Fruit fly (Drosophila melanogaster) whole organism, embryonic: Measurements from ENCODE around the gene CG42486.

ENCODE experiments used
- Asciz ChIP-seq: fragments of 200-800 bp; sonication (Bioruptor generic); optimal IDR thresholded peaks from 2 replicates; lab custom pipeline; 2017; ENCODE audit warnings: missing biosample characterization, mild to moderate bottlenecking, missing genetic modification characterization, missing genetic modification reagents
- CG10959 ChIP-seq: fragments of 200-800 bp; sonication (Bioruptor generic); IDR thresholded peaks from 2 replicates; pipeline ENCODE4 v1.3.6; 2022; ENCODE audit warnings: missing biosample characterization, missing genetic modification characterization
- CG13894 ChIP-seq: fragments of 200-800 bp; sonication (Bioruptor generic); optimal IDR thresholded peaks from 3 replicates; lab custom pipeline; 2018; ENCODE audit warnings: missing biosample characterization, mild to moderate bottlenecking, missing genetic modification characterization, moderate library complexity
- CG17385 ChIP-seq: fragments of 200-800 bp; sonication (Bioruptor generic); optimal IDR thresholded peaks from 3 replicates; lab custom pipeline; 2018; ENCODE audit warnings: missing biosample characterization, mild to moderate bottlenecking, missing genetic modification characterization
- CG2678 ChIP-seq: fragments of 200-800 bp; sonication (Bioruptor generic); optimal IDR thresholded peaks from 3 replicates; lab custom pipeline; 2019; ENCODE audit warnings: missing biosample characterization, mild to moderate bottlenecking, missing genetic modification characterization, moderate library complexity
- CG30403 ChIP-seq: fragments of 200-800 bp; sonication (Bioruptor generic); optimal IDR thresholded peaks from 3 replicates; lab custom pipeline; 2016; ENCODE audit warnings: missing biosample characterization, missing genetic modification characterization
- CG32767 ChIP-seq: fragments of 200-800 bp; sonication (Bioruptor generic); IDR thresholded peaks from 2 replicates; pipeline ENCODE4 v1.3.6; 2022; ENCODE audit warnings: missing biosample characterization, missing genetic modification characterization
- CG34224 ChIP-seq: fragments of 200-800 bp; sonication (Bioruptor generic); IDR thresholded peaks from 3 replicates; pipeline ENCODE4 v1.3.6; 2022; ENCODE audit warnings: missing biosample characterization, missing genetic modification characterization; ENCODE audit not compliant: partially characterized antibody
- CG34376 ChIP-seq: fragments of 200-800 bp; sonication (Bioruptor generic); optimal IDR thresholded peaks from 2 replicates; lab custom pipeline; 2018; ENCODE audit warnings: missing biosample characterization, mild to moderate bottlenecking, missing genetic modification characterization
- CG6765 ChIP-seq: fragments of 200-800 bp; sonication (Bioruptor generic); optimal IDR thresholded peaks from 3 replicates; lab custom pipeline; 2017; ENCODE audit warnings: missing biosample characterization, mild to moderate bottlenecking, missing genetic modification characterization
- CG8290 ChIP-seq, 3 experiments: fragments of 200-800 bp; sonication (Bioruptor generic); optimal IDR thresholded peaks; 2 replicates each; lab custom pipeline; 2016 to 2019; ENCODE audit warnings: missing biosample characterization in 3 of 3, missing genetic modification characterization in 3 of 3, mild to moderate bottlenecking in 2 of 3, moderate library complexity in 1 of 3
- CG8359 ChIP-seq: fragments of 200-800 bp; sonication (Bioruptor generic); optimal IDR thresholded peaks from 2 replicates; lab custom pipeline; 2017; ENCODE audit warnings: missing biosample characterization, mild to moderate bottlenecking, missing genetic modification characterization, borderline replicate concordance
- CHES-1-like ChIP-seq: fragments of 200-800 bp; sonication (Bioruptor generic); optimal IDR thresholded peaks from 2 replicates; lab custom pipeline; 2016; ENCODE audit warnings: missing biosample characterization, missing genetic modification characterization
- CkIIα-i1 ChIP-seq: fragments of 200-800 bp; sonication (Bioruptor generic); IDR thresholded peaks from 2 replicates; pipeline ENCODE4 v1.3.6; 2022; ENCODE audit warnings: missing biosample characterization, missing genetic modification characterization
- Deaf1 ChIP-seq: fragments of 200-800 bp; optimal IDR thresholded peaks from 3 replicates; lab custom pipeline; 2019; ENCODE audit warnings: missing biosample characterization, mild to moderate bottlenecking, missing genetic modification characterization, moderate library complexity
- Drgx ChIP-seq: fragments of 200-800 bp; sonication (Bioruptor generic); IDR thresholded peaks from 2 replicates; pipeline ENCODE4 v1.3.6; 2022; ENCODE audit warnings: missing biosample characterization, missing genetic modification characterization
- Ets97D ChIP-seq: fragments of 200-800 bp; sonication (Bioruptor generic); optimal IDR thresholded peaks from 3 replicates; lab custom pipeline; 2016; ENCODE audit warnings: missing biosample characterization, missing genetic modification characterization
- MBD-R2 ChIP-seq: fragments of 200-800 bp; sonication (Bioruptor generic); IDR thresholded peaks from 2 replicates; pipeline ENCODE4 v1.3.6; 2022; ENCODE audit warnings: missing biosample characterization, missing genetic modification characterization
- Med ChIP-seq: fragments of 200-800 bp; sonication (Bioruptor generic); peaks from one replicate; lab custom pipeline; 2016; ENCODE audit warnings: missing biosample characterization, missing genetic modification characterization, mild to moderate bottlenecking, inconsistent platforms, moderate library complexity
- Meics ChIP-seq: fragments of 200-800 bp; sonication (Bioruptor generic); optimal IDR thresholded peaks from 2 replicates; lab custom pipeline; 2017; ENCODE audit warnings: missing biosample characterization, mild to moderate bottlenecking, missing genetic modification characterization
- Nf-YC ChIP-seq: fragments of 200-800 bp; optimal IDR thresholded peaks from 3 replicates; lab custom pipeline; 2019; ENCODE audit warnings: missing biosample characterization, mild to moderate bottlenecking, missing genetic modification characterization, moderate library complexity
- Ptx1 ChIP-seq: fragments of 200-800 bp; sonication (Bioruptor generic); IDR thresholded peaks from 2 replicates; pipeline ENCODE4 v1.3.6; 2022; ENCODE audit warnings: missing biosample characterization, missing genetic modification characterization
- Ravus ChIP-seq: fragments of 200-800 bp; sonication (Bioruptor generic); IDR thresholded peaks from 2 replicates; pipeline ENCODE4 v1.3.6; 2022; ENCODE audit warnings: missing biosample characterization, missing genetic modification characterization
- Sry-β ChIP-seq: fragments of 200-800 bp; sonication (Bioruptor generic); optimal IDR thresholded peaks from 2 replicates; lab custom pipeline; 2018; ENCODE audit warnings: missing biosample characterization, mild to moderate bottlenecking, missing genetic modification characterization, moderate library complexity
- Vsx1 ChIP-seq: fragments of 200-800 bp; sonication (Bioruptor generic); optimal IDR thresholded peaks from 2 replicates; lab custom pipeline; 2017; ENCODE audit warnings: missing biosample characterization, mild to moderate bottlenecking, missing genetic modification characterization, missing genetic modification reagents
- bigmax ChIP-seq: fragments of 200-800 bp; sonication (Bioruptor generic); optimal IDR thresholded peaks from 2 replicates; lab custom pipeline; 2018; ENCODE audit warnings: missing biosample characterization, mild to moderate bottlenecking, missing genetic modification characterization
- corto ChIP-seq: fragments of 200-800 bp; sonication (Bioruptor generic); optimal IDR thresholded peaks from 2 replicates; lab custom pipeline; 2016; ENCODE audit warnings: missing biosample characterization, mild to moderate bottlenecking, missing genetic modification characterization, moderate library complexity
- dati ChIP-seq: fragments of 200-800 bp; sonication (Bioruptor generic); IDR thresholded peaks from 2 replicates; pipeline ENCODE4 v1.3.6; 2022; ENCODE audit warnings: missing biosample characterization, missing genetic modification characterization
- disco-r ChIP-seq: fragments of 200-800 bp; sonication (Bioruptor generic); optimal IDR thresholded peaks from 2 replicates; lab custom pipeline; 2016; ENCODE audit warnings: missing biosample characterization, missing genetic modification characterization
- dysf ChIP-seq: fragments of 200-800 bp; sonication (Bioruptor generic); IDR thresholded peaks from 3 replicates; pipeline ENCODE4 v1.3.6; 2022; ENCODE audit warnings: missing biosample characterization, missing genetic modification characterization
- eyg ChIP-seq: fragments of 200-800 bp; sonication (Bioruptor generic); optimal IDR thresholded peaks from 3 replicates; lab custom pipeline; 2016; ENCODE audit warnings: missing biosample characterization, missing genetic modification characterization
- grn ChIP-seq: fragments of 200-800 bp; sonication (Bioruptor generic); optimal IDR thresholded peaks from 3 replicates; lab custom pipeline; 2017; ENCODE audit warnings: missing biosample characterization, missing genetic modification characterization
- hb ChIP-seq: fragments of 200-800 bp; sonication (Bioruptor generic); IDR thresholded peaks from 3 replicates; pipeline ENCODE4 v1.3.6; 2022; ENCODE audit warnings: missing biosample characterization, missing genetic modification characterization; ENCODE audit not compliant: partially characterized antibody
- hkb ChIP-seq, 2 experiments: fragments of 200-800 bp in 1 of 2; fragments of >200 bp in 1 of 2; sonication (Bioruptor generic) in 1 of 2; IDR thresholded peaks in 1 of 2; optimal IDR thresholded peaks in 1 of 2; 2 replicates each; pipeline versions ENCODE4 v1.3.6 to Lab custom; 2017 to 2022; ENCODE audit warnings: missing biosample characterization in 1 of 2, missing genetic modification characterization in 1 of 2
- ind ChIP-seq: fragments of 200-800 bp; sonication (Bioruptor generic); optimal IDR thresholded peaks from 3 replicates; lab custom pipeline; 2016; ENCODE audit warnings: missing biosample characterization, missing genetic modification characterization
- jigr1 ChIP-seq: fragments of 200-800 bp; sonication (Bioruptor generic); IDR thresholded peaks from 3 replicates; pipeline ENCODE4 v1.3.6; 2022; ENCODE audit warnings: missing biosample characterization, missing genetic modification characterization
- jumu ChIP-seq: fragments of 200-800 bp; sonication (Bioruptor generic); optimal IDR thresholded peaks from 3 replicates; lab custom pipeline; 2016; ENCODE audit warnings: missing biosample characterization, missing genetic modification characterization
- lab ChIP-seq: fragments of 200-800 bp; sonication (Bioruptor generic); optimal IDR thresholded peaks from 3 replicates; lab custom pipeline; 2017; ENCODE audit warnings: missing biosample characterization, missing genetic modification characterization, mild to moderate bottlenecking, moderate library complexity, missing genetic modification reagents
- mirr ChIP-seq: fragments of 200-800 bp; sonication (Bioruptor generic); optimal IDR thresholded peaks from 3 replicates; lab custom pipeline; 2018; ENCODE audit warnings: missing biosample characterization, mild to moderate bottlenecking, missing genetic modification characterization
- pfk ChIP-seq: fragments of 200-800 bp; sonication (Bioruptor generic); optimal IDR thresholded peaks from 2 replicates; lab custom pipeline; 2018; ENCODE audit warnings: missing biosample characterization, mild to moderate bottlenecking, missing genetic modification characterization, moderate library complexity
- pum ChIP-seq: fragments of 200-800 bp; sonication (Bioruptor generic); optimal IDR thresholded peaks from 2 replicates; lab custom pipeline; 2016; ENCODE audit warnings: missing biosample characterization, missing genetic modification characterization
- salm ChIP-seq: fragments of 200-800 bp; sonication (Bioruptor generic); optimal IDR thresholded peaks from 2 replicates; lab custom pipeline; 2018; ENCODE audit warnings: missing biosample characterization, mild to moderate bottlenecking, missing genetic modification characterization
- schlank ChIP-seq: fragments of 200-800 bp; sonication (Bioruptor generic); optimal IDR thresholded peaks from 2 replicates; lab custom pipeline; 2018; ENCODE audit warnings: missing biosample characterization, mild to moderate bottlenecking, missing genetic modification characterization
- sens-2 ChIP-seq: fragments of 200-800 bp; sonication (Bioruptor generic); IDR thresholded peaks from 2 replicates; pipeline ENCODE4 v1.3.6; 2022; ENCODE audit warnings: missing biosample characterization, missing genetic modification characterization
- stc ChIP-seq: fragments of 200-800 bp; sonication (Bioruptor generic); IDR thresholded peaks from 2 replicates; pipeline ENCODE4 v1.3.6; 2022; ENCODE audit warnings: missing biosample characterization, missing genetic modification characterization
- toy ChIP-seq: fragments of 200-800 bp; sonication (Bioruptor generic); IDR thresholded peaks from 2 replicates; pipeline ENCODE4 v1.3.6; 2022; ENCODE audit warnings: missing biosample characterization, missing genetic modification characterization
- wdn ChIP-seq: fragments of 200-800 bp; sonication (Bioruptor generic); IDR thresholded peaks from 2 replicates; pipeline ENCODE4 v1.3.6; 2022; ENCODE audit warnings: missing biosample characterization, missing genetic modification characterization
- wek ChIP-seq: fragments of 200-800 bp; sonication (Bioruptor generic); optimal IDR thresholded peaks from 3 replicates; lab custom pipeline; 2018; ENCODE audit warnings: missing biosample characterization, mild to moderate bottlenecking, missing genetic modification characterization, moderate library complexity

CG42486 gene

dm6 chr2L:11844278-11844677 is 1.3 kb downstream of the CG42486 start:
- TF ChIP-seq Meics (peak; percentile 40), Med (peak; percentile 12), lab (GFP tag; lab: Kevin White, UChicago) (peak; percentile 60), stc (GFP tag; lab: Robert Waterston, UW) (no peak)

DNA sequence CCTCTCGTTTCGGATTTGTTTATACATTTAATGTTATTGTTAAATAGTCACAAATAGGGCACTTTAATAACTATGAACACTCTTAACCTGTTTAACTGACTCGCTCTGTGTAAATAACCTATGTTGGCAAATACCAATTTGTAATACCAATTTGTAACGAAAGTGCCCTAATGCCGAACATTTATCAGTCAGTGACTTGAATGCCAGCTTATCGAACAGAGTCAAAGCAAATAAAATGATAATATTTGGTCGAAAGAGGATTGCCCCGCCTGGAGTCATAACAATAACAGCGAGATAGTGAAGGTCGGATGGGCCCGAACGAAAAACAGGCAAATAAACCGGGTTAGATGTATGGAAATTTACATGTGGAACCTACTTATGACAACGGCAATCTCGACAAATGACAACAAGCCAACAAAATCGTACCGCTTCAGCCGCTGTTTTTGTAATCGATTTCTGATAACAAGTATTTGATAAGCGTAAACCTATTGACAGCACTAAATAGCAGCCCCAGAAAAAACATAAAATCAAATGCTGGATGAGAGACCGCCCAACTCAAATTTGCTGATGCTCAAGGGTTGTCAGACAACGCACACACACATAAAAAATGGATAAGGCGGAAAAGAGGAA is 2.3 kb downstream of the CG42486 start:
- no peak for TF ChIP-seq CG8290 (GFP tag; optimal IDR thresholded peaks at IDR 0.05; lab: Kevin White, UChicago)
- TF ChIP-seq CG8290 (tag; optimal IDR thresholded peaks at IDR 0.05; lab: Kevin White, UChicago) = peak in 1 of 2 experiments; percentile 60
- TF ChIP-seq CG34224 (GFP tag; lab: Robert Waterston, UW) = no peak
- peak; percentile 37 for TF ChIP-seq wek (GFP tag; lab: Kevin White, UChicago)
- peak; percentile 11 for TF ChIP-seq eyg (GFP tag; lab: Kevin White, UChicago)
- no peak for TF ChIP-seq pum (GFP tag; lab: Kevin White, UChicago)
- TF ChIP-seq Deaf1 (tag; lab: Kevin White, UChicago) = no peak
- TF ChIP-seq dysf = no peak
- TF ChIP-seq CG6765 (GFP tag; lab: Kevin White, UChicago) = peak; percentile 5
- no peak for TF ChIP-seq Nf-YC (tag; lab: Kevin White, UChicago)
- TF ChIP-seq toy (GFP tag; lab: Robert Waterston, UW) = no peak
- no peak for TF ChIP-seq CG8359 (GFP tag; lab: Kevin White, UChicago)
- 0 out of 2 replicates have a peak, but pooled peaks have one; percentile 13 for TF ChIP-seq Ptx1
- no peak for TF ChIP-seq Ets97D
- no peak for TF ChIP-seq salm (tag; lab: Kevin White, UChicago)
- TF ChIP-seq hb (GFP tag; lab: Robert Waterston, UW) = no peak
- no peak for TF ChIP-seq corto (GFP tag; lab: Kevin White, UChicago)
- peak; percentile 40 for TF ChIP-seq grn (GFP tag; lab: Kevin White, UChicago)
- no peak for TF ChIP-seq disco-r (GFP tag; lab: Kevin White, UChicago)
- no peak for TF ChIP-seq MBD-R2 (GFP tag; lab: Robert Waterston, UW)
- peak; percentile 9 for TF ChIP-seq CG17385 (GFP tag; lab: Kevin White, UChicago)
- TF ChIP-seq CG13894 (tag; lab: Kevin White, UChicago) = peak; percentile 25
- TF ChIP-seq jigr1 (GFP tag; lab: Robert Waterston, UW) = no peak
- TF ChIP-seq bigmax = no peak
- no peak for TF ChIP-seq hkb (optimal IDR thresholded peaks at IDR 0.05; lab: Kevin White, UChicago)
- no peak for TF ChIP-seq hkb (GFP tag; IDR thresholded peaks at IDR 0.05; lab: Robert Waterston, UW)
- no peak for TF ChIP-seq CG10959 (GFP tag; lab: Robert Waterston, UW)
- peak; percentile 43 for TF ChIP-seq CG2678
- no peak for TF ChIP-seq dati
- no peak for TF ChIP-seq sens-2 (GFP tag; lab: Robert Waterston, UW)
- TF ChIP-seq CG34376 = peak; percentile 41
- no peak for TF ChIP-seq Drgx (GFP tag; lab: Robert Waterston, UW)
- TF ChIP-seq Ravus (GFP tag; lab: Robert Waterston, UW) = no peak
- peak; percentile 7 for TF ChIP-seq schlank (tag; lab: Kevin White, UChicago)
- no peak for TF ChIP-seq jumu (GFP tag; lab: Kevin White, UChicago)
- peak; percentile 92 for TF ChIP-seq mirr (GFP tag; lab: Kevin White, UChicago)
- no peak for TF ChIP-seq ind (GFP tag; lab: Kevin White, UChicago)
- no peak for TF ChIP-seq CG30403
- no peak for TF ChIP-seq pfk (GFP tag; lab: Kevin White, UChicago)
- TF ChIP-seq Asciz (GFP tag; lab: Kevin White, UChicago) = peak; percentile 31
- no peak for TF ChIP-seq wdn (GFP tag; lab: Robert Waterston, UW)
- TF ChIP-seq Sry-β = no peak
- TF ChIP-seq CG32767 = no peak
- TF ChIP-seq CHES-1-like (GFP tag; lab: Kevin White, UChicago) = no peak
- TF ChIP-seq Vsx1 = peak; percentile 19
- TF ChIP-seq CkIIα-i1 (GFP tag; lab: Robert Waterston, UW) = no peak
